Worm (Caenorhabditis elegans) whole organism, L1 larva: ENCODE results near the gene egl-46.

Source experiments
- elt-3 ChIP-seq, 6 experiments: fragments of 150-350 bp in 1 of 6; sonication (generic microtip); optimal IDR thresholded peaks; 2 replicates each; lab custom pipeline; 2017 to 2018; ENCODE audit warnings: missing biosample characterization in 6 of 6, missing genetic modification characterization in 6 of 6, inconsistent platforms in 1 of 6
- hlh-17 ChIP-seq: fragments of 200-800 bp; sonication (Bioruptor generic); optimal IDR thresholded peaks from 2 replicates; lab custom pipeline; 2018; ENCODE audit warnings: missing genetic modification characterization, mild to moderate bottlenecking, missing compliant biosample characterization, moderate library complexity, borderline replicate concordance
- lin-14 ChIP-seq: fragments of 200-800 bp; sonication (Bioruptor generic); optimal IDR thresholded peaks from 2 replicates; lab custom pipeline; 2018; ENCODE audit warnings: mild to moderate bottlenecking, missing genetic modification characterization, moderate library complexity, missing compliant biosample characterization
- lin-39 ChIP-seq: fragments of 150-350 bp; optimal IDR thresholded peaks from 2 replicates; lab custom pipeline; 2014; ENCODE audit warnings: missing biosample characterization, missing genetic modification reagents, missing genetic modification characterization
- nhr-237 ChIP-seq: fragments of 150-350 bp; optimal IDR thresholded peaks from 2 replicates; lab custom pipeline; 2014; ENCODE audit warnings: missing biosample characterization, missing genetic modification characterization
- nhr-76 ChIP-seq: sonication (generic microtip); optimal IDR thresholded peaks from 2 replicates; lab custom pipeline; 2017; ENCODE audit warnings: missing biosample characterization, missing genetic modification characterization
- nhr-77 ChIP-seq: fragments of 150-350 bp; optimal IDR thresholded peaks from 2 replicates; lab custom pipeline; 2014; ENCODE audit warnings: missing biosample characterization, missing genetic modification characterization
- pag-3 ChIP-seq: sonication (generic microtip); optimal IDR thresholded peaks from 2 replicates; lab custom pipeline; 2017; ENCODE audit warnings: missing genetic modification characterization, mild to moderate bottlenecking, missing compliant biosample characterization, antibody characterized with exemption, borderline replicate concordance; ENCODE audit not compliant: insufficient read depth
- pax-3 ChIP-seq: fragments of 200-800 bp; sonication (Bioruptor generic); optimal IDR thresholded peaks from 2 replicates; lab custom pipeline; 2018; ENCODE audit warnings: mild to moderate bottlenecking, missing genetic modification characterization, moderate library complexity, missing compliant biosample characterization
- unc-86 ChIP-seq: sonication (generic microtip); optimal IDR thresholded peaks from 2 replicates; lab custom pipeline; 2016; ENCODE audit warnings: missing genetic modification characterization, missing compliant biosample characterization

DNA sequence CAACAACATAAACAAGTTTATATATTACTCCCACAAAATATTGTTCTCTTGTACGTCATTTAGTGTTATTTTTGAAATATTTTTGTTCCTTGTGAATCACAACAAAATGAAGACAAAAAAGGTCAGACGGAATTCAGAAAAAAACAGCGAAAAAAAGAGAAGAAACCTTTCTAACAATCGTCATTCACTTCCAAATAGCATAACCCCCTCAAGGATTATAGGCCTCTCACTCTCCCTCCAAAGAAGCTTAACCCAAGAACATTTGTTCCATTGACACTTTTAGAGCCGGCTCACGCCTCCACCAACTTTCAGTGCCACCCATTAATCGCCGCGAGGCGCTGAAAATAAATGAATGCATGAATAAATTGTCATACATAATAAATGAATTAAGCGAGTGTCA, 21.8 kb downstream of the egl-46 start:
- TF ChIP-seq unc-86 (tag; lab: Kevin White, UChicago), result no peak
- no peak for TF ChIP-seq pax-3 (tag; lab: Kevin White, UChicago)
- TF ChIP-seq lin-39, result no peak
- TF ChIP-seq elt-3 (tag; optimal IDR thresholded peaks at IDR 0.05; lab: Kevin White, UChicago), result no peak
- TF ChIP-seq pag-3, result no peak
- TF ChIP-seq nhr-77 (tag; lab: Kevin White, UChicago), result no peak
- TF ChIP-seq nhr-76 (tag; lab: Kevin White, UChicago), result no peak
- TF ChIP-seq hlh-17, result no peak
- TF ChIP-seq nhr-237 (tag; lab: Kevin White, UChicago), result no peak
- no peak for TF ChIP-seq lin-14 (GFP tag; lab: Kevin White, UChicago)
